Worm (Caenorhabditis elegans): ENCODE results near the gene cutl-15.

Gene cutl-15

ce11 chrII:8917339-8917738 is 30.1 kb downstream of the cutl-15 start (continued):
- TF ChIP-seq hlh-30 (tag; optimal IDR thresholded peaks at IDR 0.05; ENCODE audit: insufficient read depth) (no peak), zip-2 (tag; optimal IDR thresholded peaks at IDR 0.05) (no peak)

ce11 chrII:8916656-8917055 is 30.8 kb downstream of the cutl-15 start:
- TF ChIP-seq ZK546.5 (tag; optimal IDR thresholded peaks at IDR 0.05) (no peak), ceh-62 (tag; optimal IDR thresholded peaks at IDR 0.05) (no peak), aly-2 (tag; optimal IDR thresholded peaks at IDR 0.05) (no peak), mdt-29 (GFP tag; IDR thresholded peaks at IDR 0.05) (no peak), lin-38 (GFP tag; IDR thresholded peaks at IDR 0.05) (no peak), nhr-6 (tag; optimal IDR thresholded peaks at IDR 0.05) (no peak), pqm-1 (tag; optimal IDR thresholded peaks at IDR 0.05) (no peak)

ce11 chrII:8914654-8915053 is 32.8 kb downstream of the cutl-15 start:
- TF ChIP-seq lin-1 (GFP tag; IDR thresholded peaks at IDR 0.05) (no peak), pqm-1 (tag; optimal IDR thresholded peaks at IDR 0.05) (no peak), ZK337.2 (GFP tag; IDR thresholded peaks at IDR 0.05) (no peak), ceh-20 (GFP tag; IDR thresholded peaks at IDR 0.05) (peak; percentile 68; the same call in 1 of the 2 replicates), tra-1 (GFP tag; IDR thresholded peaks at IDR 0.05) (peak; percentile 47; the same call in 1 of the 2 replicates), dmd-6 (GFP tag; IDR thresholded peaks at IDR 0.05) (peak; percentile 89), D1046.2 (GFP tag; IDR thresholded peaks at IDR 0.05) (no peak), fos-1 (tag; optimal IDR thresholded peaks at IDR 0.05) (no peak), dve-1 (tag; optimal IDR thresholded peaks at IDR 0.05; ENCODE audit: insufficient read depth) (peak; percentile 15)

ce11 chrII:8912523-8913017 is 34.9 kb downstream of the cutl-15 start:
- TF ChIP-seq nhr-77 (tag; optimal IDR thresholded peaks at IDR 0.05): no peak
- no peak for TF ChIP-seq egl-43 (GFP tag; IDR thresholded peaks at IDR 0.05)
- no peak for TF ChIP-seq lin-39 (tag; optimal IDR thresholded peaks at IDR 0.05)
- no peak for TF ChIP-seq snpc-4 (tag; optimal IDR thresholded peaks at IDR 0.05)
- no peak for TF ChIP-seq mep-1 (tag; optimal IDR thresholded peaks at IDR 0.05)
- TF ChIP-seq lin-29 (GFP tag; IDR thresholded peaks at IDR 0.05): no peak
- no peak for TF ChIP-seq madf-5 (GFP tag; IDR thresholded peaks at IDR 0.05)
- TF ChIP-seq daf-19 (GFP tag; conservative IDR thresholded peaks at IDR 0.05): no peak
- TF ChIP-seq ceh-44 (GFP tag; IDR thresholded peaks at IDR 0.05): no peak
- TF ChIP-seq ama-1 (optimal IDR thresholded peaks at IDR 0.05): no peak
- no peak for TF ChIP-seq set-16 (GFP tag; IDR thresholded peaks at IDR 0.05)
- TF ChIP-seq nhr-48 (tag; optimal IDR thresholded peaks at IDR 0.05): no peak
- no peak for TF ChIP-seq attf-4 (tag; optimal IDR thresholded peaks at IDR 0.05)
- TF ChIP-seq ztf-11 (tag; optimal IDR thresholded peaks at IDR 0.05): no peak
- TF ChIP-seq zfp-2 (tag; optimal IDR thresholded peaks at IDR 0.05): no peak
- TF ChIP-seq ztf-7 (tag; optimal IDR thresholded peaks at IDR 0.05): no peak
- TF ChIP-seq saeg-2 (GFP tag; IDR thresholded peaks at IDR 0.05): no peak
- no peak for TF ChIP-seq jun-1 (tag; optimal IDR thresholded peaks at IDR 0.05)
- no peak for TF ChIP-seq R02D3.7 (tag; optimal IDR thresholded peaks at IDR 0.05)

- TF ChIP-seq F10B5.3 (tag; optimal IDR thresholded peaks at IDR 0.05) (no peak), madf-9 (GFP tag; conservative IDR thresholded peaks at IDR 0.05) (no peak), dpl-1 (GFP tag; optimal IDR thresholded peaks at IDR 0.05) (no peak), ztf-7 (tag; optimal IDR thresholded peaks at IDR 0.05) (no peak), lin-1 (GFP tag; IDR thresholded peaks at IDR 0.05) (no peak), nhr-42 (GFP tag; IDR thresholded peaks at IDR 0.05) (no peak)
These were observed 35.6 kb downstream of the cutl-15 start, which contains the start of gene B0457.4 for ce11 chrII:8911929-8912328. Gene B0457.4, minus strand, starts transcription at chrII:8912029.

All from whole organism, L4 larva.